Fruit fly (Drosophila melanogaster) whole organism, embryonic: ENCODE data around the gene CG45218.

ENCODE experiments used
- Awh ChIP-seq: fragments of 200-800 bp; sonication (Bioruptor generic); IDR thresholded peaks from 2 replicates; pipeline ENCODE4, ENCODE4 v1.3.6; 2022; ENCODE audit warnings: missing biosample characterization, missing genetic modification characterization
- CG11398 ChIP-seq: fragments of 200-800 bp; sonication (Bioruptor generic); optimal IDR thresholded peaks from 2 replicates; lab custom pipeline; 2016; ENCODE audit warnings: missing biosample characterization, missing genetic modification characterization
- CG11696 ChIP-seq: fragments of 200-800 bp; sonication (Bioruptor generic); IDR thresholded peaks from 2 replicates; pipeline ENCODE4 v1.3.6; 2022; ENCODE audit warnings: missing biosample characterization, missing genetic modification characterization
- CG13624 ChIP-seq: fragments of 200-800 bp; sonication (Bioruptor generic); optimal IDR thresholded peaks from 2 replicates; lab custom pipeline; 2016; ENCODE audit warnings: missing biosample characterization, missing genetic modification characterization
- CG14710 ChIP-seq: fragments of 200-800 bp; sonication (Bioruptor generic); optimal IDR thresholded peaks from 3 replicates; lab custom pipeline; 2019; ENCODE audit warnings: missing biosample characterization, mild to moderate bottlenecking, missing genetic modification characterization, moderate library complexity
- CG15073 ChIP-seq: fragments of 200-800 bp; sonication (Bioruptor generic); optimal IDR thresholded peaks from 2 replicates; lab custom pipeline; 2016; ENCODE audit warnings: missing biosample characterization, missing genetic modification characterization
- CG17612 ChIP-seq: fragments of 200-800 bp; sonication (Bioruptor generic); IDR thresholded peaks from 2 replicates; pipeline ENCODE4 v1.3.6; 2022; ENCODE audit warnings: missing biosample characterization, missing genetic modification characterization
- CG17912 ChIP-seq: fragments of 200-800 bp; sonication (Bioruptor generic); optimal IDR thresholded peaks from 2 replicates; lab custom pipeline; 2018; ENCODE audit warnings: missing biosample characterization, mild to moderate bottlenecking, missing genetic modification characterization
- CG18262 ChIP-seq: fragments of 200-800 bp; optimal IDR thresholded peaks from 3 replicates; lab custom pipeline; 2019; ENCODE audit warnings: missing biosample characterization, mild to moderate bottlenecking, missing genetic modification characterization, moderate library complexity
- CG2116 ChIP-seq: fragments of 200-800 bp; sonication (Bioruptor generic); optimal IDR thresholded peaks from 3 replicates; lab custom pipeline; 2018; ENCODE audit warnings: missing biosample characterization, mild to moderate bottlenecking, missing genetic modification characterization
- CG2129 ChIP-seq: fragments of 200-800 bp; sonication (Bioruptor generic); IDR thresholded peaks from 2 replicates; pipeline ENCODE4 v1.3.6; 2022; ENCODE audit warnings: missing biosample characterization, missing genetic modification characterization; ENCODE audit not compliant: partially characterized antibody
- CG31388 ChIP-seq: fragments of 200-800 bp; sonication (Bioruptor generic); optimal IDR thresholded peaks from 2 replicates; lab custom pipeline; 2016; ENCODE audit warnings: missing biosample characterization, missing genetic modification characterization
- CG32772 ChIP-seq: fragments of 200-800 bp; sonication (Bioruptor generic); IDR thresholded peaks from 2 replicates; pipeline ENCODE4 v1.3.6; 2022; ENCODE audit warnings: missing biosample characterization, missing genetic modification characterization
- CG34422 ChIP-seq: fragments of 200-800 bp; sonication (Bioruptor generic); IDR thresholded peaks from 3 replicates; pipeline ENCODE4 v1.3.6; 2022; ENCODE audit warnings: missing biosample characterization, missing genetic modification characterization
- CG4328 ChIP-seq: fragments of 200-800 bp; sonication (Bioruptor generic); optimal IDR thresholded peaks from 3 replicates; lab custom pipeline; 2017; ENCODE audit warnings: missing biosample characterization, missing genetic modification reagents, missing genetic modification characterization
- CG6689 ChIP-seq: fragments of 200-800 bp; sonication (Bioruptor generic); IDR thresholded peaks from 2 replicates; pipeline ENCODE4 v1.3.6; 2022; ENCODE audit warnings: missing biosample characterization, missing genetic modification characterization
- CG9609 ChIP-seq: fragments of 200-800 bp; sonication (Bioruptor generic); optimal IDR thresholded peaks from 3 replicates; lab custom pipeline; 2016; ENCODE audit warnings: missing biosample characterization, missing genetic modification characterization
- CG9817 ChIP-seq: fragments of 200-800 bp; sonication (Bioruptor generic); optimal IDR thresholded peaks from 2 replicates; lab custom pipeline; 2018; ENCODE audit warnings: missing biosample characterization, mild to moderate bottlenecking, missing genetic modification characterization, moderate library complexity
- CoRest ChIP-seq: fragments of 200-800 bp; sonication (Bioruptor generic); optimal IDR thresholded peaks from 3 replicates; lab custom pipeline; 2018; ENCODE audit warnings: missing biosample characterization, mild to moderate bottlenecking, missing genetic modification characterization, moderate library complexity
- Dek ChIP-seq: fragments of 200-800 bp; sonication (Bioruptor generic); optimal IDR thresholded peaks from 3 replicates; lab custom pipeline; 2019; ENCODE audit warnings: missing biosample characterization, mild to moderate bottlenecking, missing genetic modification characterization, moderate library complexity
- Dfd ChIP-seq, 2 experiments: fragments of >200 bp; optimal IDR thresholded peaks; 2 replicates each; lab custom pipeline; 2017; ENCODE audit warnings: missing biosample characterization in 2 of 2, missing genetic modification characterization in 2 of 2
- ERR ChIP-seq: fragments of 200-800 bp; sonication (Bioruptor generic); optimal IDR thresholded peaks from 2 replicates; lab custom pipeline; 2016; ENCODE audit warnings: missing biosample characterization, missing genetic modification characterization
- Ets97D ChIP-seq: fragments of 200-800 bp; sonication (Bioruptor generic); optimal IDR thresholded peaks from 3 replicates; lab custom pipeline; 2016; ENCODE audit warnings: missing biosample characterization, missing genetic modification characterization
- Fer1 ChIP-seq: fragments of 200-800 bp; sonication (Bioruptor generic); optimal IDR thresholded peaks from 2 replicates; lab custom pipeline; 2017; ENCODE audit warnings: missing biosample characterization, mild to moderate bottlenecking, missing genetic modification characterization
- Gug ChIP-seq: fragments of 200-800 bp; sonication (Bioruptor generic); IDR thresholded peaks from 4 replicates; pipeline ENCODE4 v1.3.6; 2022; ENCODE audit warnings: missing biosample characterization, missing genetic modification characterization
- HmgZ ChIP-seq: fragments of 200-800 bp; sonication (Bioruptor generic); optimal IDR thresholded peaks from 2 replicates; lab custom pipeline; 2018; ENCODE audit warnings: missing biosample characterization, mild to moderate bottlenecking, missing genetic modification characterization
- Kr ChIP-seq: fragments of 200-800 bp; sonication (Bioruptor generic); optimal IDR thresholded peaks from 2 replicates; lab custom pipeline; 2017; ENCODE audit warnings: missing biosample characterization, mild to moderate bottlenecking, missing genetic modification characterization
- Mad ChIP-seq: fragments of 200-800 bp; sonication (Bioruptor generic); optimal IDR thresholded peaks from 2 replicates; lab custom pipeline; 2016; ENCODE audit warnings: missing biosample characterization, missing genetic modification characterization
- Med ChIP-seq: fragments of 200-800 bp; sonication (Bioruptor generic); peaks from one replicate; lab custom pipeline; 2016; ENCODE audit warnings: missing biosample characterization, missing genetic modification characterization, mild to moderate bottlenecking, inconsistent platforms, moderate library complexity
- Oaz ChIP-seq: fragments of 200-800 bp; sonication (Bioruptor generic); IDR thresholded peaks from 2 replicates; pipeline ENCODE4 v1.3.6; 2022; ENCODE audit warnings: missing biosample characterization, missing genetic modification characterization
- Vsx1 ChIP-seq: fragments of 200-800 bp; sonication (Bioruptor generic); optimal IDR thresholded peaks from 2 replicates; lab custom pipeline; 2017; ENCODE audit warnings: missing biosample characterization, mild to moderate bottlenecking, missing genetic modification characterization, missing genetic modification reagents
- bbx ChIP-seq: fragments of 200-800 bp; sonication (Bioruptor generic); IDR thresholded peaks from 2 replicates; pipeline ENCODE4 v1.3.6; 2022; ENCODE audit warnings: missing biosample characterization, missing genetic modification characterization; ENCODE audit not compliant: partially characterized antibody
- br ChIP-seq: fragments of >200 bp; optimal IDR thresholded peaks from 2 replicates; lab custom pipeline; 2017
- corto ChIP-seq: fragments of 200-800 bp; sonication (Bioruptor generic); optimal IDR thresholded peaks from 2 replicates; lab custom pipeline; 2016; ENCODE audit warnings: missing biosample characterization, mild to moderate bottlenecking, missing genetic modification characterization, moderate library complexity
- dimm ChIP-seq: fragments of 200-800 bp; sonication (Bioruptor generic); IDR thresholded peaks from 2 replicates; pipeline ENCODE4 v1.3.6; 2022; ENCODE audit warnings: missing biosample characterization, missing genetic modification characterization
- fu2 ChIP-seq: fragments of 200-800 bp; sonication (Bioruptor generic); optimal IDR thresholded peaks from 2 replicates; lab custom pipeline; 2016; ENCODE audit warnings: missing biosample characterization, missing genetic modification characterization
- gsb-n ChIP-seq: fragments of 200-800 bp; sonication (Bioruptor generic); optimal IDR thresholded peaks from 3 replicates; lab custom pipeline; 2018; ENCODE audit warnings: missing biosample characterization, mild to moderate bottlenecking, missing genetic modification characterization
- her ChIP-seq: fragments of 200-800 bp; sonication (Bioruptor generic); optimal IDR thresholded peaks from 2 replicates; lab custom pipeline; 2016; ENCODE audit warnings: missing biosample characterization, missing genetic modification characterization
- lab ChIP-seq: fragments of 200-800 bp; sonication (Bioruptor generic); optimal IDR thresholded peaks from 3 replicates; lab custom pipeline; 2017; ENCODE audit warnings: missing biosample characterization, missing genetic modification characterization, mild to moderate bottlenecking, moderate library complexity, missing genetic modification reagents
- odd ChIP-seq: fragments of 200-800 bp; sonication (Bioruptor generic); optimal IDR thresholded peaks from 2 replicates; lab custom pipeline; 2017; ENCODE audit warnings: missing biosample characterization, mild to moderate bottlenecking, missing genetic modification characterization
- peb ChIP-seq: fragments of 200-800 bp; sonication (Bioruptor generic); IDR thresholded peaks from 2 replicates; pipeline ENCODE4 v1.3.6; 2022; ENCODE audit warnings: missing biosample characterization, missing genetic modification characterization
- salm ChIP-seq: fragments of 200-800 bp; sonication (Bioruptor generic); optimal IDR thresholded peaks from 2 replicates; lab custom pipeline; 2018; ENCODE audit warnings: missing biosample characterization, mild to moderate bottlenecking, missing genetic modification characterization
- sc ChIP-seq, 3 experiments: fragments of >200 bp in 2 of 3; fragments of 200-800 bp in 1 of 3; sonication (Bioruptor generic) in 1 of 3; optimal IDR thresholded peaks; 2 replicates in 2 of 3; 3 replicates in 1 of 3; lab custom pipeline; 2017; ENCODE audit warnings: mild to moderate bottlenecking in 1 of 3, missing biosample characterization in 1 of 3, missing genetic modification characterization in 1 of 3, missing genetic modification reagents in 1 of 3
- sug ChIP-seq: fragments of 200-800 bp; optimal IDR thresholded peaks from 2 replicates; lab custom pipeline; 2019; ENCODE audit warnings: missing biosample characterization, mild to moderate bottlenecking, missing genetic modification characterization, moderate library complexity
- trh ChIP-seq: fragments of 200-800 bp; sonication (Bioruptor generic); optimal IDR thresholded peaks from 2 replicates; lab custom pipeline; 2016; ENCODE audit warnings: missing biosample characterization, missing genetic modification characterization
- unpg ChIP-seq: fragments of 200-800 bp; sonication (Bioruptor generic); optimal IDR thresholded peaks from 3 replicates; lab custom pipeline; 2018; ENCODE audit warnings: missing biosample characterization, mild to moderate bottlenecking, missing genetic modification characterization, moderate library complexity
- wek ChIP-seq: fragments of 200-800 bp; sonication (Bioruptor generic); optimal IDR thresholded peaks from 3 replicates; lab custom pipeline; 2018; ENCODE audit warnings: missing biosample characterization, mild to moderate bottlenecking, missing genetic modification characterization, moderate library complexity
- zf30C ChIP-seq: fragments of 200-800 bp; sonication (Bioruptor generic); optimal IDR thresholded peaks from 3 replicates; lab custom pipeline; 2018; ENCODE audit warnings: missing biosample characterization, mild to moderate bottlenecking, missing genetic modification characterization
- zfh2 ChIP-seq: fragments of 200-800 bp; sonication (Bioruptor generic); optimal IDR thresholded peaks from 2 replicates; lab custom pipeline; 2016; ENCODE audit warnings: missing biosample characterization, missing genetic modification characterization

The CG45218 gene

dm6 chr3R:15277926-15278869 lies 12.4 kb downstream of the CG45218 start, which contains the start of the genes MRG15 and Tm1 (continued):
- no peak for TF ChIP-seq CG11398 (GFP tag; lab: Kevin White, UChicago)
- TF ChIP-seq Awh, result no peak
- no peak for TF ChIP-seq CG17912 (GFP tag; lab: Kevin White, UChicago)
- TF ChIP-seq Mad, result no peak
- TF ChIP-seq Gug (GFP tag; lab: Robert Waterston, UW), result no peak
- no peak for TF ChIP-seq CoRest (tag; lab: Kevin White, UChicago)
- no peak for TF ChIP-seq CG32772 (GFP tag; lab: Robert Waterston, UW)
- TF ChIP-seq sc (optimal IDR thresholded peaks at IDR 0.05; lab: Kevin White, UChicago), result no peak
- no peak for TF ChIP-seq sc (GFP tag; optimal IDR thresholded peaks at IDR 0.05; lab: Kevin White, UChicago)
- TF ChIP-seq CG17612, result no peak
- TF ChIP-seq CG34422 (GFP tag; lab: Robert Waterston, UW), result peak; percentile 29; the same call in 1 of the 3 replicates
- TF ChIP-seq zf30C (GFP tag; lab: Kevin White, UChicago), result no peak
- no peak for TF ChIP-seq corto (GFP tag; lab: Kevin White, UChicago)
- no peak for TF ChIP-seq fu2 (GFP tag; lab: Kevin White, UChicago)
- no peak for TF ChIP-seq Vsx1 (GFP tag; lab: Kevin White, UChicago)
- TF ChIP-seq CG18262 (tag; lab: Kevin White, UChicago), result no peak
- no peak for TF ChIP-seq CG9609 (GFP tag; lab: Kevin White, UChicago)
- no peak for TF ChIP-seq CG31388 (GFP tag; lab: Kevin White, UChicago)
- peak; percentile 10 for TF ChIP-seq sug (tag; lab: Kevin White, UChicago)
- TF ChIP-seq trh (GFP tag; lab: Kevin White, UChicago), result no peak
- TF ChIP-seq ERR (GFP tag; lab: Kevin White, UChicago), result no peak
- no peak for TF ChIP-seq lab (GFP tag; lab: Kevin White, UChicago)
- TF ChIP-seq br, result no peak
- no peak for TF ChIP-seq Dek (tag; lab: Kevin White, UChicago)
- no peak for TF ChIP-seq CG15073 (GFP tag; lab: Kevin White, UChicago)
- TF ChIP-seq peb (GFP tag; lab: Robert Waterston, UW), result no peak
- TF ChIP-seq CG6689 (GFP tag; lab: Robert Waterston, UW), result no peak
- TF ChIP-seq CG2116 (GFP tag; lab: Kevin White, UChicago), result peak; percentile 67
- no peak for TF ChIP-seq Kr (GFP tag; lab: Kevin White, UChicago)
- no peak for TF ChIP-seq CG13624 (GFP tag; lab: Kevin White, UChicago)
- TF ChIP-seq gsb-n (tag; lab: Kevin White, UChicago), result no peak
- no peak for TF ChIP-seq CG11696
- TF ChIP-seq odd (GFP tag; lab: Kevin White, UChicago), result no peak
- TF ChIP-seq Med (GFP tag; lab: Kevin White, UChicago), result peak; percentile 35
- TF ChIP-seq HmgZ (tag; lab: Kevin White, UChicago), result peak; percentile 40
- no peak for TF ChIP-seq CG4328 (GFP tag; lab: Kevin White, UChicago)
- TF ChIP-seq her (GFP tag; lab: Kevin White, UChicago), result no peak
- TF ChIP-seq dimm, result no peak
- TF ChIP-seq salm (tag; lab: Kevin White, UChicago), result no peak
- TF ChIP-seq Dfd (GFP tag; optimal IDR thresholded peaks at IDR 0.05; lab: Kevin White, UChicago), result no peak
- 0 out of 2 replicates have a peak, but pooled peaks have one; percentile 19 for TF ChIP-seq CG2129
- no peak for TF ChIP-seq CG9817 (tag; lab: Kevin White, UChicago)
- peak; percentile 80 for TF ChIP-seq bbx
- no peak for TF ChIP-seq unpg (GFP tag; lab: Kevin White, UChicago)
- no peak for TF ChIP-seq zfh2 (GFP tag; lab: Kevin White, UChicago)
- peak; percentile 19 for TF ChIP-seq CG14710 (tag; lab: Kevin White, UChicago)
- no peak for TF ChIP-seq wek (GFP tag; lab: Kevin White, UChicago)
- TF ChIP-seq Ets97D (GFP tag; lab: Kevin White, UChicago), result no peak
- TF ChIP-seq Fer1, result peak; percentile 2
- TF ChIP-seq Oaz (GFP tag; lab: Robert Waterston, UW), result no peak
